Fruit fly (Drosophila melanogaster) whole organism, wandering third instar larva: ENCODE results near the gene Atx-1.

Experiments
- Abd-B ChIP-seq: fragments of >200 bp; optimal IDR thresholded peaks from 2 replicates; lab custom pipeline; 2017; ENCODE audit warnings: missing biosample characterization, missing genetic modification characterization
- CG32264 ChIP-seq: fragments of 200-800 bp; sonication (Bioruptor generic); optimal IDR thresholded peaks from 2 replicates; lab custom pipeline; 2016; ENCODE audit warnings: missing biosample characterization, missing genetic modification characterization
- CG9705 ChIP-seq: fragments of 200-800 bp; sonication (Bioruptor generic); optimal IDR thresholded peaks from 2 replicates; lab custom pipeline; 2018; ENCODE audit warnings: missing biosample characterization, mild to moderate bottlenecking, missing genetic modification characterization
- CrebA ChIP-seq: fragments of 200-800 bp; sonication (Bioruptor generic); optimal IDR thresholded peaks from 2 replicates; lab custom pipeline; 2016; ENCODE audit warnings: missing biosample characterization, mild to moderate bottlenecking, missing genetic modification characterization, borderline replicate concordance
- Dfd ChIP-seq: fragments of >200 bp; optimal IDR thresholded peaks from 2 replicates; lab custom pipeline; 2017; ENCODE audit warnings: missing biosample characterization, missing genetic modification characterization
- Dif ChIP-seq: fragments of 200-275, 200-300 bp; sonication (Bioruptor generic); optimal IDR thresholded peaks from 2 replicates; lab custom pipeline; 2018; ENCODE audit warnings: missing biosample characterization, missing genetic modification characterization; ENCODE audit not compliant: partially characterized antibody
- GATAd ChIP-seq: sonication (Bioruptor generic); optimal IDR thresholded peaks from 2 replicates; lab custom pipeline; 2016; ENCODE audit warnings: missing biosample characterization, missing genetic modification characterization
- HLH106 ChIP-seq: fragments of 200-800 bp; optimal IDR thresholded peaks from 3 replicates; lab custom pipeline; 2019; ENCODE audit warnings: missing biosample characterization, mild to moderate bottlenecking, missing genetic modification characterization, moderate library complexity
- Hnf4 ChIP-seq: fragments of 200-800 bp; sonication (Bioruptor generic); optimal IDR thresholded peaks from 2 replicates; lab custom pipeline; 2016; ENCODE audit warnings: missing biosample characterization, mild to moderate bottlenecking, missing genetic modification characterization
- Hr78 ChIP-seq: fragments of >200 bp; optimal IDR thresholded peaks from 2 replicates; lab custom pipeline; 2017; ENCODE audit warnings: missing biosample characterization, missing genetic modification characterization
- Hr83 ChIP-seq: fragments of 200-300 bp; sonication (Bioruptor generic); optimal IDR thresholded peaks from 2 replicates; lab custom pipeline; 2016; ENCODE audit warnings: missing biosample characterization, mild to moderate bottlenecking, missing genetic modification characterization, moderate library complexity; ENCODE audit not compliant: poor library complexity, severe bottlenecking
- Jra ChIP-seq: sonication (Bioruptor generic); optimal IDR thresholded peaks from 2 replicates; lab custom pipeline; 2016; ENCODE audit warnings: missing biosample characterization, missing genetic modification characterization
- Mio ChIP-seq: sonication (Bioruptor generic); optimal IDR thresholded peaks from 2 replicates; lab custom pipeline; 2016; ENCODE audit warnings: missing biosample characterization, missing genetic modification characterization
- Myc ChIP-seq: fragments of >200 bp; optimal IDR thresholded peaks from 2 replicates; lab custom pipeline; 2017
- N ChIP-seq: fragments of >200 bp; optimal IDR thresholded peaks from 2 replicates; lab custom pipeline; 2018; ENCODE audit warnings: missing biosample characterization, missing external identifiers, missing genetic modification characterization
- OdsH ChIP-seq: fragments of 200-800 bp; sonication (Bioruptor generic); optimal IDR thresholded peaks from 2 replicates; lab custom pipeline; 2016; ENCODE audit warnings: missing biosample characterization, mild to moderate bottlenecking, missing genetic modification characterization
- Rel ChIP-seq, 2 experiments: fragments of 200-800 bp; sonication (Bioruptor generic) in 1 of 2; optimal IDR thresholded peaks; 2 replicates in 1 of 2; 3 replicates in 1 of 2; lab custom pipeline; 2016 to 2019; ENCODE audit warnings: mild to moderate bottlenecking in 2 of 2, missing biosample characterization in 2 of 2, missing genetic modification characterization in 2 of 2, moderate library complexity in 1 of 2
- Sp1 ChIP-seq: fragments of 200-800 bp; sonication (Bioruptor generic); optimal IDR thresholded peaks from 3 replicates; lab custom pipeline; 2019; ENCODE audit warnings: missing biosample characterization, mild to moderate bottlenecking, missing genetic modification characterization, moderate library complexity
- Vsx2 ChIP-seq: fragments of 200-300, 225-300 bp; sonication (Bioruptor generic); optimal IDR thresholded peaks from 2 replicates; lab custom pipeline; 2018; ENCODE audit warnings: missing biosample characterization, missing genetic modification characterization; ENCODE audit not compliant: partially characterized antibody
- br ChIP-seq: fragments of 200-800 bp; sonication (Bioruptor generic); optimal IDR thresholded peaks from 2 replicates; lab custom pipeline; 2016; ENCODE audit warnings: missing biosample characterization, missing genetic modification characterization
- brk ChIP-seq: fragments of 200-800 bp; sonication (Bioruptor generic); optimal IDR thresholded peaks from 2 replicates; lab custom pipeline; 2016; ENCODE audit warnings: missing biosample characterization, mild to moderate bottlenecking, missing genetic modification characterization
- dl ChIP-seq, 2 experiments: fragments of 175-275, 200-275 bp in 1 of 2; fragments of 200-275 bp in 1 of 2; sonication (Bioruptor generic); optimal IDR thresholded peaks; lab custom pipeline; 2018; ENCODE audit warnings: mild to moderate bottlenecking in 2 of 2, missing biosample characterization in 2 of 2, missing genetic modification characterization in 2 of 2, moderate library complexity in 2 of 2; ENCODE audit not compliant: partially characterized antibody in 2 of 2, insufficient read depth in 1 of 2
- dmrt93B ChIP-seq: fragments of 200-800 bp; sonication (Bioruptor generic); optimal IDR thresholded peaks from 2 replicates; lab custom pipeline; 2018; ENCODE audit warnings: missing biosample characterization, mild to moderate bottlenecking, missing genetic modification characterization
- dsf ChIP-seq: sonication (Bioruptor generic); optimal IDR thresholded peaks from 2 replicates; lab custom pipeline; 2016; ENCODE audit warnings: missing biosample characterization, missing genetic modification characterization, borderline replicate concordance
- ey ChIP-seq: fragments of 200-800 bp; sonication (Bioruptor generic); optimal IDR thresholded peaks from 2 replicates; lab custom pipeline; 2016; ENCODE audit warnings: missing biosample characterization, missing genetic modification characterization
- foxo ChIP-seq, 2 experiments: fragments of 200-800 bp; sonication (Bioruptor generic); optimal IDR thresholded peaks; 2 replicates in 1 of 2; 3 replicates in 1 of 2; lab custom pipeline; 2016 to 2017; ENCODE audit warnings: missing biosample characterization in 2 of 2, missing genetic modification characterization in 2 of 2
- fru ChIP-seq: fragments of 200-800 bp; sonication (Bioruptor generic); optimal IDR thresholded peaks from 3 replicates; lab custom pipeline; 2016; ENCODE audit warnings: missing biosample characterization, mild to moderate bottlenecking, missing genetic modification characterization
- h ChIP-seq: fragments of 200-800 bp; sonication (Bioruptor generic); optimal IDR thresholded peaks from 3 replicates; lab custom pipeline; 2016; ENCODE audit warnings: missing biosample characterization, mild to moderate bottlenecking, missing genetic modification characterization
- jim ChIP-seq: fragments of 175-275, 200-325 bp; sonication (Bioruptor generic); optimal IDR thresholded peaks from 2 replicates; lab custom pipeline; 2016; ENCODE audit warnings: missing biosample characterization, mild to moderate bottlenecking, missing genetic modification characterization
- lola ChIP-seq: fragments of >200 bp; optimal IDR thresholded peaks from 2 replicates; lab custom pipeline; 2017; ENCODE audit warnings: missing biosample characterization, missing genetic modification characterization
- pan ChIP-seq: fragments of >200 bp; optimal IDR thresholded peaks from 2 replicates; lab custom pipeline; 2017
- psq ChIP-seq: fragments of 200-800 bp; sonication (Bioruptor generic); optimal IDR thresholded peaks from 3 replicates; lab custom pipeline; 2017; ENCODE audit warnings: missing biosample characterization, mild to moderate bottlenecking, missing genetic modification characterization, moderate library complexity
- rgr ChIP-seq: fragments of 200-800 bp; sonication (Bioruptor generic); optimal IDR thresholded peaks from 3 replicates; lab custom pipeline; 2016; ENCODE audit warnings: missing biosample characterization, mild to moderate bottlenecking, missing genetic modification characterization
- sage ChIP-seq: fragments of 200-800 bp; sonication (Bioruptor generic); optimal IDR thresholded peaks from 2 replicates; lab custom pipeline; 2016; ENCODE audit warnings: missing biosample characterization, mild to moderate bottlenecking, missing genetic modification characterization
- sv ChIP-seq: fragments of 200-800 bp; sonication (Bioruptor generic); optimal IDR thresholded peaks from 3 replicates; lab custom pipeline; 2016; ENCODE audit warnings: missing biosample characterization, missing genetic modification characterization
- tai ChIP-seq: sonication (Bioruptor generic); optimal IDR thresholded peaks from 2 replicates; lab custom pipeline; 2016; ENCODE audit warnings: missing biosample characterization, missing genetic modification characterization
- usp ChIP-seq: fragments of >200 bp; optimal IDR thresholded peaks from 2 replicates; lab custom pipeline; 2017; ENCODE audit warnings: missing biosample characterization, missing genetic modification characterization
- woc ChIP-seq: sonication (Bioruptor generic); optimal IDR thresholded peaks from 2 replicates; lab custom pipeline; 2016; ENCODE audit warnings: missing biosample characterization, mild to moderate bottlenecking, missing genetic modification characterization

The Atx-1 gene

dm6 chrX:6804485-6805295 lies 18.3 kb upstream of the Atx-1 start:
- TF ChIP-seq lola (GFP tag; lab: Kevin White, UChicago) (no peak), Rel (GFP tag; optimal IDR thresholded peaks at IDR 0.05; lab: Kevin White, UChicago) (peak; percentile 94), Rel (tag; optimal IDR thresholded peaks at IDR 0.05; lab: Kevin White, UChicago) (peak; percentile 53), Jra (peak; percentile 93), jim (GFP tag; lab: Kevin White, UChicago) (peak; percentile 31), Abd-B (GFP tag; lab: Kevin White, UChicago) (no peak), psq (GFP tag; lab: Kevin White, UChicago) (peak; percentile 91), ey (GFP tag; lab: Kevin White, UChicago) (peak; percentile 96), sv (GFP tag; lab: Kevin White, UChicago) (peak; percentile 64), pan (no peak), Dfd (GFP tag; lab: Kevin White, UChicago) (no peak), GATAd (GFP tag; lab: Kevin White, UChicago) (peak; percentile 18), fru (peak; percentile 95), Mio (GFP tag; lab: Kevin White, UChicago) (peak; percentile 79), Sp1 (GFP tag; lab: Kevin White, UChicago) (peak; percentile 90), CG9705 (peak; percentile 47), woc (GFP tag; lab: Kevin White, UChicago) (peak; percentile 95), br (peak; percentile 96), rgr (peak; percentile 97), Vsx2 (GFP tag; lab: Kevin White, UChicago) (no peak), foxo (GFP tag; optimal IDR thresholded peaks at IDR 0.05; lab: Kevin White, UChicago) (peak; percentile 78 to 96), dl (GFP tag; optimal IDR thresholded peaks at IDR 0.05; lab: Kevin White, UChicago; ENCODE audit: insufficient read depth in 1 of 2, partially characterized antibody in 2 of 2) (peak in 1 of 2 experiments; percentile 62), HLH106 (tag; lab: Kevin White, UChicago) (peak; percentile 92), Hr78 (GFP tag; lab: Kevin White, UChicago) (no peak), Hnf4 (GFP tag; lab: Kevin White, UChicago) (peak; percentile 97), sage (GFP tag; lab: Kevin White, UChicago) (peak; percentile 93), brk (GFP tag; lab: Kevin White, UChicago) (peak; percentile 91), Dif (peak; percentile 70), dmrt93B (peak; percentile 84), Myc (no peak), Hr83 (GFP tag; lab: Kevin White, UChicago) (peak; percentile 45), usp (no peak), dsf (GFP tag; lab: Kevin White, UChicago) (peak; percentile 78), CrebA (GFP tag; lab: Kevin White, UChicago) (no peak), tai (GFP tag; lab: Kevin White, UChicago) (no peak), h (GFP tag; lab: Kevin White, UChicago) (peak; percentile 97), CG32264 (peak; percentile 91), N (GFP tag; lab: Kevin White, UChicago) (no peak), OdsH (peak; percentile 96)

dm6 chrX:6805404-6805803 lies 17.6 kb upstream of the Atx-1 start:
- peak; percentile 68 for TF ChIP-seq Dif
- peak in 1 of 2 experiments; percentile 43 for TF ChIP-seq dl (GFP tag; optimal IDR thresholded peaks at IDR 0.05; lab: Kevin White, UChicago; ENCODE audit: insufficient read depth in 1 of 2, partially characterized antibody in 2 of 2)
- no peak for TF ChIP-seq Rel (GFP tag; optimal IDR thresholded peaks at IDR 0.05; lab: Kevin White, UChicago)
- peak; percentile 27 for TF ChIP-seq Rel (tag; optimal IDR thresholded peaks at IDR 0.05; lab: Kevin White, UChicago)
- no peak for TF ChIP-seq CG9705
